Worm (Caenorhabditis elegans): Measurements from ENCODE around the gene col-2.

DNA sequence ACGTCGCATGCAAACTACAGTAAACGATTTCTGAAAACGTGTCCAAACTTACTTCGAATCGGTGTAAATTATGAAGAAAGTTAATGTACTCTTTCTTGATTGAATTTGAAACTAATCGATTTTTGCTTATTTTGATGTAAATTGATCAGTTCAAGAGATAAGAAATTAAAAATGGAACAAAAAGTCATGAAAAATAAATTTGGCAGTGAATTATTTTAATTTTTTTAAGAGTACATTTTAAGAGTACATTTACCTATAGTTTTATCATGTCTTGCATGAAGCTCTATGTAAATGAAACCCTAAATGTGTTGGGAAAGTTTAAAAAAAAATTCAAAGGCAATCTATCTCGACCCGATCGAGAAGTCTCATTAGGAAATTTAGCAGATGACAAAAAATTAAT lies 29.1 kb downstream of the col-2 start, which contains the start of gene T04B2.7:
- TF ChIP-seq tbx-2 (tag; optimal IDR thresholded peaks at IDR 0.05) (no peak), elt-2 (tag; optimal IDR thresholded peaks at IDR 0.05) (no peak), nhr-11 (tag; optimal IDR thresholded peaks at IDR 0.05) (no peak), snpc-4 (tag; optimal IDR thresholded peaks at IDR 0.05) (no peak), nhr-76 (tag; optimal IDR thresholded peaks at IDR 0.05) (no peak), lin-39 (tag; optimal IDR thresholded peaks at IDR 0.05) (no peak), nhr-23 (tag; optimal IDR thresholded peaks at IDR 0.05) (no peak), ama-1 (optimal IDR thresholded peaks at IDR 0.05) (no peak), fos-1 (tag; optimal IDR thresholded peaks at IDR 0.05) (no peak), ceh-16 (tag; optimal IDR thresholded peaks at IDR 0.05) (no peak), fkh-10 (GFP tag; optimal IDR thresholded peaks at IDR 0.05) (no peak), ceh-28 (tag; optimal IDR thresholded peaks at IDR 0.05) (no peak)

Data from whole organism, L3 larva.